Worm (Caenorhabditis elegans) whole organism, L4/young adult: Measurements from ENCODE around the gene Y54G2A.40.

Experiments
- dao-5 ChIP-seq: sonication (generic microtip); optimal IDR thresholded peaks from 2 replicates; lab custom pipeline; 2016; ENCODE audit warnings: missing genotype, missing genetic modification characterization, moderate library complexity, missing compliant biosample characterization
- him-1 ChIP-seq: sonication (generic microtip); optimal IDR thresholded peaks from 2 replicates; lab custom pipeline; 2016; ENCODE audit warnings: missing genotype, missing genetic modification reagents, missing genetic modification characterization, missing compliant biosample characterization

ce11 chrIV:2823446-2823845 is 22.8 kb upstream of the Y54G2A.40 start, which contains the start of gene clec-80:
- TF ChIP-seq him-1 (tag; lab: Kevin White, UChicago), result no peak
- no peak for TF ChIP-seq dao-5 (tag; lab: Kevin White, UChicago)
